Worm (Caenorhabditis elegans) whole organism, L1 larva: ENCODE measurements around the gene srd-11.

Source experiments
- F16B12.6 ChIP-seq: fragments of 150-350 bp; optimal IDR thresholded peaks from 2 replicates; lab custom pipeline; 2014; ENCODE audit warnings: missing biosample characterization, missing genetic modification characterization
- aly-2 ChIP-seq: fragments of 150-350 bp; optimal IDR thresholded peaks from 2 replicates; lab custom pipeline; 2014; ENCODE audit warnings: missing biosample characterization, missing genetic modification characterization
- ama-1 ChIP-seq: fragments of 150-350 bp; optimal IDR thresholded peaks from 2 replicates; lab custom pipeline; 2014
- blmp-1 ChIP-seq: fragments of 150-350 bp; optimal IDR thresholded peaks from 2 replicates; lab custom pipeline; 2014; ENCODE audit warnings: missing biosample characterization, missing genetic modification characterization
- ceh-63 ChIP-seq: fragments of 200-800 bp; sonication (Bioruptor generic); optimal IDR thresholded peaks from 2 replicates; lab custom pipeline; 2018; ENCODE audit warnings: mild to moderate bottlenecking, missing genetic modification characterization, missing compliant biosample characterization
- ceh-8 ChIP-seq: fragments of 200-800 bp; sonication (Bioruptor generic); optimal IDR thresholded peaks from 2 replicates; lab custom pipeline; 2018; ENCODE audit warnings: mild to moderate bottlenecking, missing genetic modification characterization, moderate library complexity, missing compliant biosample characterization
- ceh-82 ChIP-seq, 3 experiments: fragments of 150-350 bp in 1 of 3; sonication (generic microtip) in 2 of 3; optimal IDR thresholded peaks; 2 replicates each; lab custom pipeline; 2014 to 2017; ENCODE audit warnings: missing biosample characterization in 3 of 3, missing genetic modification characterization in 3 of 3
- ceh-88 ChIP-seq: fragments of 200-800 bp; sonication (Bioruptor generic); IDR thresholded peaks from 2 replicates; pipeline ENCODE4 v1.3.6; 2022; ENCODE audit warnings: missing genetic modification characterization, missing compliant biosample characterization
- dpl-1 ChIP-seq, 3 experiments: fragments of 150-350 bp in 2 of 3; sonication (generic microtip) in 1 of 3; optimal IDR thresholded peaks; 2 replicates each; lab custom pipeline; 2014 to 2017; ENCODE audit warnings: missing biosample characterization in 3 of 3, missing genetic modification characterization in 3 of 3, missing genetic modification reagents in 3 of 3
- efl-1 ChIP-seq, 4 experiments: fragments of 150-350 bp; optimal IDR thresholded peaks in 3 of 4; peaks in 1 of 4; 1 replicate in 1 of 4; 2 replicates in 3 of 4; lab custom pipeline; 2014; ENCODE audit warnings: missing biosample characterization in 2 of 4, missing genetic modification characterization in 2 of 4, missing genetic modification reagents in 2 of 4
- efl-3 ChIP-seq: fragments of 200-800 bp; sonication (Bioruptor generic); optimal IDR thresholded peaks from 2 replicates; lab custom pipeline; 2018; ENCODE audit warnings: mild to moderate bottlenecking, missing genetic modification characterization, missing compliant biosample characterization
- egl-13 ChIP-seq: sonication (generic microtip); optimal IDR thresholded peaks from 2 replicates; lab custom pipeline; 2016; ENCODE audit warnings: missing genotype, missing genetic modification reagents, missing genetic modification characterization, missing compliant biosample characterization
- elt-2 ChIP-seq: sonication (generic microtip); optimal IDR thresholded peaks from 2 replicates; lab custom pipeline; 2016; ENCODE audit warnings: missing genetic modification characterization, mild to moderate bottlenecking, inconsistent platforms, missing compliant biosample characterization, missing genetic modification reagents
- elt-3 ChIP-seq, 6 experiments: fragments of 150-350 bp in 1 of 6; sonication (generic microtip); optimal IDR thresholded peaks; 2 replicates each; lab custom pipeline; 2017 to 2018; ENCODE audit warnings: missing biosample characterization in 6 of 6, missing genetic modification characterization in 6 of 6, inconsistent platforms in 1 of 6
- fkh-10 ChIP-seq: sonication (generic microtip); optimal IDR thresholded peaks from 2 replicates; lab custom pipeline; 2017; ENCODE audit warnings: missing biosample characterization, missing genetic modification reagents, missing genetic modification characterization
- fkh-4 ChIP-seq: sonication (generic microtip); optimal IDR thresholded peaks from 2 replicates; lab custom pipeline; 2016; ENCODE audit warnings: missing compliant biosample characterization, missing genetic modification characterization, borderline replicate concordance
- fkh-8 ChIP-seq: sonication (generic microtip); optimal IDR thresholded peaks from 2 replicates; lab custom pipeline; 2016; ENCODE audit warnings: mild to moderate bottlenecking, missing genetic modification characterization, missing compliant biosample characterization
- fos-1 ChIP-seq: fragments of 150-350 bp; optimal IDR thresholded peaks from 2 replicates; lab custom pipeline; 2014; ENCODE audit warnings: missing biosample characterization, missing genetic modification characterization
- grh-1 ChIP-seq: fragments of 200-800 bp; sonication (Bioruptor generic); IDR thresholded peaks from 2 replicates; pipeline ENCODE4 v1.3.6; 2022; ENCODE audit warnings: missing genetic modification reagents, missing genetic modification characterization, missing compliant biosample characterization
- hlh-17 ChIP-seq: fragments of 200-800 bp; sonication (Bioruptor generic); optimal IDR thresholded peaks from 2 replicates; lab custom pipeline; 2018; ENCODE audit warnings: missing genetic modification characterization, mild to moderate bottlenecking, missing compliant biosample characterization, moderate library complexity, borderline replicate concordance
- hlh-4 ChIP-seq: sonication (generic microtip); optimal IDR thresholded peaks from 2 replicates; lab custom pipeline; 2016; ENCODE audit warnings: mild to moderate bottlenecking, missing genetic modification characterization, missing compliant biosample characterization
- isw-1 ChIP-seq: fragments of 200-800 bp; sonication (Bioruptor generic); IDR thresholded peaks from 2 replicates; pipeline ENCODE4 v1.3.6; 2022; ENCODE audit warnings: missing genetic modification characterization, missing compliant biosample characterization
- lin-14 ChIP-seq: fragments of 200-800 bp; sonication (Bioruptor generic); optimal IDR thresholded peaks from 2 replicates; lab custom pipeline; 2018; ENCODE audit warnings: mild to moderate bottlenecking, missing genetic modification characterization, moderate library complexity, missing compliant biosample characterization
- lin-15B ChIP-seq: fragments of 150-350 bp; sonication (generic microtip); optimal IDR thresholded peaks from 3 replicates; lab custom pipeline; 2014; ENCODE audit warnings: missing biosample characterization, missing genetic modification characterization
- lin-35 ChIP-seq, 2 experiments: fragments of 150-350 bp; optimal IDR thresholded peaks; 2 replicates each; lab custom pipeline; 2014; ENCODE audit warnings: missing biosample characterization in 2 of 2, missing genetic modification characterization in 2 of 2, missing genetic modification reagents in 2 of 2
- lin-39 ChIP-seq: fragments of 150-350 bp; optimal IDR thresholded peaks from 2 replicates; lab custom pipeline; 2014; ENCODE audit warnings: missing biosample characterization, missing genetic modification reagents, missing genetic modification characterization
- lsy-2 ChIP-seq, 2 experiments: fragments of 150-350 bp; optimal IDR thresholded peaks; 2 replicates each; lab custom pipeline; 2014; ENCODE audit warnings: missing biosample characterization in 2 of 2, missing genetic modification characterization in 2 of 2
- mdl-1 ChIP-seq, 2 experiments: fragments of 150-350 bp; optimal IDR thresholded peaks; 2 replicates each; lab custom pipeline; 2014 to 2017; ENCODE audit warnings: missing biosample characterization in 2 of 2, missing genetic modification characterization in 2 of 2, inconsistent platforms in 1 of 2
- mef-2 ChIP-seq: fragments of 150-350 bp; optimal IDR thresholded peaks from 2 replicates; lab custom pipeline; 2014; ENCODE audit warnings: missing biosample characterization, missing genetic modification characterization
- mep-1 ChIP-seq: fragments of 150-350 bp; optimal IDR thresholded peaks from 2 replicates; lab custom pipeline; 2014; ENCODE audit warnings: missing biosample characterization, missing genetic modification characterization
- nhr-11 ChIP-seq: fragments of 150-350 bp; optimal IDR thresholded peaks from 2 replicates; lab custom pipeline; 2014; ENCODE audit warnings: missing biosample characterization, missing genetic modification characterization
- nhr-12 ChIP-seq: sonication (generic microtip); optimal IDR thresholded peaks from 2 replicates; lab custom pipeline; 2017; ENCODE audit warnings: missing biosample characterization, missing genetic modification characterization
- nhr-19 ChIP-seq: fragments of 200-800 bp; sonication (Bioruptor generic); conservative IDR thresholded peaks from 2 replicates; pipeline ENCODE4 v1.3.6; 2022; ENCODE audit warnings: missing genetic modification characterization, missing compliant biosample characterization
- nhr-20 ChIP-seq: sonication (generic microtip); optimal IDR thresholded peaks from 2 replicates; lab custom pipeline; 2016; ENCODE audit warnings: mild to moderate bottlenecking, missing genetic modification characterization, missing compliant biosample characterization
- nhr-28 ChIP-seq: fragments of 150-350 bp; optimal IDR thresholded peaks from 2 replicates; lab custom pipeline; 2014; ENCODE audit warnings: missing biosample characterization, missing genetic modification characterization
- nhr-47 ChIP-seq: sonication (generic microtip); optimal IDR thresholded peaks from 2 replicates; lab custom pipeline; 2016; ENCODE audit warnings: mild to moderate bottlenecking, missing genetic modification characterization, moderate library complexity, missing compliant biosample characterization
- nhr-77 ChIP-seq: fragments of 150-350 bp; optimal IDR thresholded peaks from 2 replicates; lab custom pipeline; 2014; ENCODE audit warnings: missing biosample characterization, missing genetic modification characterization
- nhr-85 ChIP-seq: sonication (generic microtip); peaks from one replicate; lab custom pipeline; 2016; ENCODE audit warnings: missing genetic modification characterization, inconsistent platforms, missing compliant biosample characterization
- pag-3 ChIP-seq: sonication (generic microtip); optimal IDR thresholded peaks from 2 replicates; lab custom pipeline; 2017; ENCODE audit warnings: missing genetic modification characterization, mild to moderate bottlenecking, missing compliant biosample characterization, antibody characterized with exemption, borderline replicate concordance; ENCODE audit not compliant: insufficient read depth
- pax-3 ChIP-seq: fragments of 200-800 bp; sonication (Bioruptor generic); optimal IDR thresholded peaks from 2 replicates; lab custom pipeline; 2018; ENCODE audit warnings: mild to moderate bottlenecking, missing genetic modification characterization, moderate library complexity, missing compliant biosample characterization
- rnt-1 ChIP-seq: sonication (generic microtip); optimal IDR thresholded peaks from 2 replicates; lab custom pipeline; 2016; ENCODE audit warnings: mild to moderate bottlenecking, missing genetic modification characterization, moderate library complexity, missing compliant biosample characterization
- skn-1 ChIP-seq: fragments of 150-350 bp; optimal IDR thresholded peaks from 2 replicates; lab custom pipeline; 2014; ENCODE audit warnings: missing biosample characterization, missing genetic modification characterization
- sox-4 ChIP-seq: sonication (generic microtip); optimal IDR thresholded peaks from 2 replicates; lab custom pipeline; 2016; ENCODE audit warnings: missing genetic modification characterization, missing compliant biosample characterization
- sptf-1 ChIP-seq: fragments of 150-350 bp; optimal IDR thresholded peaks from 2 replicates; lab custom pipeline; 2014; ENCODE audit warnings: missing biosample characterization, missing genetic modification characterization
- tbx-2 ChIP-seq: sonication (generic microtip); optimal IDR thresholded peaks from 2 replicates; lab custom pipeline; 2016; ENCODE audit warnings: missing genetic modification characterization, missing compliant biosample characterization
- tlp-1 ChIP-seq: fragments of 150-350 bp; optimal IDR thresholded peaks from 2 replicates; lab custom pipeline; 2014; ENCODE audit warnings: missing biosample characterization, missing genetic modification characterization
- unc-130 ChIP-seq: fragments of 150-350 bp; optimal IDR thresholded peaks from 2 replicates; lab custom pipeline; 2017; ENCODE audit warnings: missing biosample characterization, missing genetic modification characterization, inconsistent platforms
- unc-62 ChIP-seq: fragments of 150-350 bp; optimal IDR thresholded peaks from 2 replicates; lab custom pipeline; 2014; ENCODE audit warnings: missing biosample characterization, missing genetic modification reagents, missing genetic modification characterization
- unc-86 ChIP-seq: sonication (generic microtip); optimal IDR thresholded peaks from 2 replicates; lab custom pipeline; 2016; ENCODE audit warnings: missing genetic modification characterization, missing compliant biosample characterization
- unc-98 ChIP-seq: fragments of 200-800 bp; sonication (Bioruptor generic); IDR thresholded peaks from 2 replicates; pipeline ENCODE4 v1.3.6; 2022; ENCODE audit warnings: missing genetic modification characterization, missing compliant biosample characterization
- zip-4 ChIP-seq: fragments of 200-800 bp; sonication (Bioruptor generic); optimal IDR thresholded peaks from 2 replicates; lab custom pipeline; 2018; ENCODE audit warnings: mild to moderate bottlenecking, missing genetic modification characterization, moderate library complexity, missing compliant biosample characterization
- ztf-11 ChIP-seq, 2 experiments: sonication (generic microtip); optimal IDR thresholded peaks; 2 replicates each; lab custom pipeline; 2016 to 2017; ENCODE audit warnings: missing genetic modification characterization in 2 of 2, missing biosample characterization in 1 of 2, missing compliant biosample characterization in 1 of 2

Gene srd-11

DNA sequence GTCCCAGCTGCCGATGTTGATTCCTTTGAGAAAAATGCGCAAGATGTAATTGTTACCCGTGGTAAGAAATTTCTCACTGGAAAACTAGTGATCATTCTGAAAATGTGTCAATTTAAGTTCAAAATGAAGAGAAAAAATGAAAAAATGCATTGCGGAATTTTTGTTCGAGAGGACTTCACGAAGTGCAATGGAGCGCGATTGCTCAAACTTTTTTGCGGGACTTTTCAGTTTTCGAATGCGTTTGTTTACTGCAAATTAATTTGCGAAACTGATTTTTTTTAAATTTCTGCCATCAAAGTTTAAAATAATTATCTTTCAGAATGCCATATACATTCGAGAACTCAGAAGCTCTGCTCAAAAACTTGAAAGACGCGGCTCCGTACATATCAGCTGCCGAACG lies 51.1 kb downstream of the srd-11 start, which contains the start of the genes nuaf-1 and bir-2 (continued):
- TF ChIP-seq skn-1 (peak; percentile 55), egl-13 (tag; lab: Kevin White, UChicago) (peak; percentile 26), elt-3 (tag; optimal IDR thresholded peaks at IDR 0.05; lab: Kevin White, UChicago) (peak in 2 of 6 experiments; percentile 25 to 65), elt-2 (tag; lab: Kevin White, UChicago) (no peak), ceh-88 (GFP tag; lab: Robert Waterston, UW) (no peak), lsy-2 (tag; optimal IDR thresholded peaks at IDR 0.05; lab: Kevin White, UChicago) (peak; percentile 70 to 74), nhr-20 (tag; lab: Kevin White, UChicago) (peak; percentile 59), nhr-19 (peak; percentile 54), hlh-17 (GFP tag; lab: Kevin White, UChicago) (no peak), sptf-1 (tag; lab: Kevin White, UChicago) (no peak), nhr-28 (tag; lab: Kevin White, UChicago) (no peak), nhr-11 (tag; lab: Kevin White, UChicago) (no peak), mep-1 (tag; lab: Kevin White, UChicago) (peak; percentile 85), unc-98 (GFP tag; lab: Robert Waterston, UW) (no peak), efl-3 (no peak), pax-3 (peak; percentile 57), ama-1 (lab: Kevin White, UChicago) (no peak), blmp-1 (tag; lab: Kevin White, UChicago) (peak; percentile 38), ceh-63 (no peak), isw-1 (GFP tag; lab: Robert Waterston, UW) (no peak; the same call in 1 of the 2 replicates), tbx-2 (peak; percentile 52), lin-35 (GFP tag; optimal IDR thresholded peaks at IDR 0.05; lab: Kevin White, UChicago) (peak; percentile 78 to 90), aly-2 (tag; lab: Kevin White, UChicago) (no peak), unc-62 (GFP tag; lab: Kevin White, UChicago) (no peak), unc-130 (tag; lab: Kevin White, UChicago) (peak; percentile 62), dpl-1 (GFP tag; optimal IDR thresholded peaks at IDR 0.05; lab: Kevin White, UChicago) (peak; percentile 75 to 91 (median 85)), fkh-10 (GFP tag; lab: Kevin White, UChicago) (no peak), nhr-12 (tag; lab: Kevin White, UChicago) (no peak), mdl-1 (tag; optimal IDR thresholded peaks at IDR 0.05; lab: Kevin White, UChicago) (no peak), nhr-85 (tag; lab: Kevin White, UChicago) (peak; percentile 73), rnt-1 (tag; lab: Kevin White, UChicago) (peak; percentile 88), ceh-82 (tag; optimal IDR thresholded peaks at IDR 0.05; lab: Kevin White, UChicago) (peak in 2 of 3 experiments; percentile 47 to 55), F16B12.6 (tag; lab: Kevin White, UChicago) (peak; percentile 23), nhr-47 (tag; lab: Kevin White, UChicago) (peak; percentile 78), fos-1 (tag; lab: Kevin White, UChicago) (no peak), mef-2 (tag; lab: Kevin White, UChicago) (no peak), zip-4 (GFP tag; lab: Kevin White, UChicago) (no peak), fkh-4 (tag; lab: Kevin White, UChicago) (no peak), lin-15B (tag; lab: Kevin White, UChicago) (peak; percentile 75), unc-86 (tag; lab: Kevin White, UChicago) (peak; percentile 54), sox-4 (tag; lab: Kevin White, UChicago) (no peak), grh-1 (GFP tag; lab: Robert Waterston, UW) (no peak), lin-39 (tag; lab: Kevin White, UChicago) (no peak), fkh-8 (peak; percentile 41), ztf-11 (tag; optimal IDR thresholded peaks at IDR 0.05; lab: Kevin White, UChicago) (peak in 1 of 2 experiments; percentile 47), nhr-77 (tag; lab: Kevin White, UChicago) (no peak), hlh-4 (no peak), lin-14 (GFP tag; lab: Kevin White, UChicago) (peak; percentile 70), tlp-1 (no peak), efl-1 (optimal IDR thresholded peaks at IDR 0.05; lab: Kevin White, UChicago) (peak; percentile 68 to 82), efl-1 (GFP tag; optimal IDR thresholded peaks at IDR 0.05 in 1 of 2; lab: Kevin White, UChicago) (peak; percentile 85 to 98), pag-3 (tag; lab: Kevin White, UChicago) (peak; percentile 27), ceh-8 (GFP tag; lab: Kevin White, UChicago) (no peak)
